Worm (Caenorhabditis elegans): ENCODE measurements around the gene dsh-2.
A peak's percentile ranks its signal among the peaks of the same experiment; 100 is the strongest.

dsh-2 gene

DNA sequence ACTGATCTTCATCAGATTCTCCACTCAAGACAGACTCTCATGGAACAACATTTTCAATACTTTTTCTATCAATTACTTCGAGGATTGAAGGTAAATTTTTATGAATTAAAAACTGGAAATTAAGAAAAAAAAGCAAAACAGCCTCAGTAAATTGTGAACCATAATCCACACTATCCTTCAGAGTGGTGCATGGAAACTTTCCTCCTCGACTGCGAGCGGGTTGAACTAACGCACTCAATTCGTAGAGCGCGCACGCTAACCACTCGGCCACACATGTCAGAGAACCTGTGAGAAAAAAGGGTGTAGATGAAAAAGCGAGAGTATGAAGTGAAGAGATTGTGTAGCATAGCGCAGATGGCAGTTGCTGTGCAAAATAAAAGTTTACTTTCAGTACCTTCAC lies 24.0 kb upstream of the dsh-2 start:
- TF ChIP-seq scrt-1 (GFP tag; IDR thresholded peaks at IDR 0.05) (peak; percentile 99), pes-1 (GFP tag; IDR thresholded peaks at IDR 0.05) (peak; percentile 98), ama-1 (optimal IDR thresholded peaks at IDR 0.05) (no peak), sea-1 (GFP tag; conservative IDR thresholded peaks at IDR 0.05) (peak; percentile 97), hnd-1 (tag; optimal IDR thresholded peaks at IDR 0.05) (peak; percentile 92), ceh-36 (tag; optimal IDR thresholded peaks at IDR 0.05) (peak; percentile 97), B0310.2 (tag; optimal IDR thresholded peaks at IDR 0.05) (peak; percentile 98), aly-1 (tag; optimal IDR thresholded peaks at IDR 0.05) (peak; percentile 99), hmbx-1 (tag; optimal IDR thresholded peaks at IDR 0.05) (peak; percentile 89), flt-1 (GFP tag; IDR thresholded peaks at IDR 0.05) (no peak; the same call in none of the 2 replicates), tbx-11 (GFP tag; IDR thresholded peaks at IDR 0.05) (peak; percentile 98), tbx-37 (GFP tag; conservative IDR thresholded peaks at IDR 0.05) (peak; percentile 96), hmg-4 (GFP tag; optimal IDR thresholded peaks at IDR 0.05) (peak; percentile 99), tra-4 (tag; optimal IDR thresholded peaks at IDR 0.05) (peak; percentile 82), F13C5.2 (tag; optimal IDR thresholded peaks at IDR 0.05) (peak; percentile 97), ets-7 (tag; optimal IDR thresholded peaks at IDR 0.05) (peak; percentile 95), ceh-13 (GFP tag; optimal IDR thresholded peaks at IDR 0.05) (peak; percentile 98)

DNA sequence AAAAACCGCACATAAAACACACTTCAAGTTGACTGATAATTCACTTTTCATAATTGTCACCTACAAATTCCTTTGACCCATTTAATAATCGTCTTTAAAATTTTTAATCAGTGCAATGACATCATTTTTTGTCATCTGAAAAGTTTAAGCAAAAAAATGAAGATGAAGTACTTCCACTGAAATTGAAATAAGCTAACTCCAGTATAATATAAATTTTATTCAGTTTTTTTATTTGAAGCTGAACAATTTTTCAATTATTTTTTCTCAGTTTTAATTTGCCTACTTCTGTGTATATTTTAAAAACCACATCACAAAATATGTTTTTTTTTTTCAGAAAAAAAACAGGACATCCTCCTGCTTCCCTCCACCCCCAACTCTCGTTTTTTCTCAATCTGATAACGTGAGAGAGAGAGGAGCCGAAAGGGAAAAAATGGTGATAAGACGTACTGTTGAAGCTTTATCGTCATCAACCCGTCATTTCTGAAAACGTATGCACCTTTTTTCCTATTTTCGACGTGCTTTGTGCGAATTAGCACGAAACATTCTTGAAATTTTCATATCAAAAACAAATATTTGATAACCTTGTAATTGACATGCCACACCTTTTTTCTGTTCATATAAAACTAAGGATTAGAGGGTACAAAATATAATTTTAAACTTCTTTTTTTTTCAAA lies 22.9 kb upstream of the dsh-2 start, which contains the start of the genes C04G6.11 and mpk-2:
Gene C04G6.11 (minus strand): TSS at position 51 of the 674 bp plus-strand sequence.
Gene mpk-2 (plus strand): TSS at position 335 of the 674 bp plus-strand sequence.
- no peak for TF ChIP-seq tbx-37 (GFP tag; conservative IDR thresholded peaks at IDR 0.05)
- no peak for TF ChIP-seq F13C5.2 (tag; optimal IDR thresholded peaks at IDR 0.05)
- TF ChIP-seq tbx-11 (GFP tag; IDR thresholded peaks at IDR 0.05) = no peak
- no peak for TF ChIP-seq pes-1 (GFP tag; IDR thresholded peaks at IDR 0.05)
- no peak for TF ChIP-seq ets-7 (tag; optimal IDR thresholded peaks at IDR 0.05)
- TF ChIP-seq hmg-4 (GFP tag; optimal IDR thresholded peaks at IDR 0.05) = no peak
- TF ChIP-seq flt-1 (GFP tag; IDR thresholded peaks at IDR 0.05) = no peak
- no peak for TF ChIP-seq ceh-36 (tag; optimal IDR thresholded peaks at IDR 0.05)
- TF ChIP-seq sea-1 (GFP tag; conservative IDR thresholded peaks at IDR 0.05) = no peak
- no peak for TF ChIP-seq tra-4 (tag; optimal IDR thresholded peaks at IDR 0.05)
- TF ChIP-seq ama-1 (optimal IDR thresholded peaks at IDR 0.05) = no peak
- no peak for TF ChIP-seq scrt-1 (GFP tag; IDR thresholded peaks at IDR 0.05)
- no peak for TF ChIP-seq aly-1 (tag; optimal IDR thresholded peaks at IDR 0.05)

DNA sequence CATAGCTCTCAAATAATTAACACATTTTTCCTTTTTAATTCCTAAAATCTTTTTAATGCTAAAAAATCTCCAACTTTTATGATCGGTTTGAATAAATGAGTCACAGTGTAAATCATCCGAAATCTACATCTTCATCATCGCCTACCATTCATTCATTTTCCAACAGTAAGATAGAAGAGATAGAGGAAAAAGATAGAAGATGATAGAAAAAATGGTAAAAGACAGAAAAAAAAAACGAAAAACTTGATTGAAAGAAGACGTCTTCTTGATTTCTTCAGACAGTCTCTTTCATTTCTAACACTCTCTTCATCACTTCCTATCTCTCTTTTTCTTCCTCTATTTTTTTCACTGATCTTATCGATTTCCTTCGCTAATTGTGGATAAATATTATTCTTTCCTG lies 22.2 kb upstream of the dsh-2 start:
- no peak for TF ChIP-seq tbx-11 (GFP tag; IDR thresholded peaks at IDR 0.05)
- no peak for TF ChIP-seq ets-7 (tag; optimal IDR thresholded peaks at IDR 0.05)
- TF ChIP-seq tbx-37 (GFP tag; conservative IDR thresholded peaks at IDR 0.05) = no peak
- no peak for TF ChIP-seq ceh-36 (tag; optimal IDR thresholded peaks at IDR 0.05)
- TF ChIP-seq hmg-4 (GFP tag; optimal IDR thresholded peaks at IDR 0.05) = no peak
- TF ChIP-seq F13C5.2 (tag; optimal IDR thresholded peaks at IDR 0.05) = no peak
- no peak for TF ChIP-seq sea-1 (GFP tag; conservative IDR thresholded peaks at IDR 0.05)
- TF ChIP-seq ama-1 (optimal IDR thresholded peaks at IDR 0.05) = no peak
- TF ChIP-seq tra-4 (tag; optimal IDR thresholded peaks at IDR 0.05) = no peak
- TF ChIP-seq B0310.2 (tag; optimal IDR thresholded peaks at IDR 0.05) = no peak
- TF ChIP-seq flt-1 (GFP tag; IDR thresholded peaks at IDR 0.05) = no peak
- no peak for TF ChIP-seq pes-1 (GFP tag; IDR thresholded peaks at IDR 0.05)
- no peak for TF ChIP-seq scrt-1 (GFP tag; IDR thresholded peaks at IDR 0.05)
- no peak for TF ChIP-seq aly-1 (tag; optimal IDR thresholded peaks at IDR 0.05)
- no peak for TF ChIP-seq ceh-13 (GFP tag; optimal IDR thresholded peaks at IDR 0.05)
- no peak for TF ChIP-seq hnd-1 (tag; optimal IDR thresholded peaks at IDR 0.05)

DNA sequence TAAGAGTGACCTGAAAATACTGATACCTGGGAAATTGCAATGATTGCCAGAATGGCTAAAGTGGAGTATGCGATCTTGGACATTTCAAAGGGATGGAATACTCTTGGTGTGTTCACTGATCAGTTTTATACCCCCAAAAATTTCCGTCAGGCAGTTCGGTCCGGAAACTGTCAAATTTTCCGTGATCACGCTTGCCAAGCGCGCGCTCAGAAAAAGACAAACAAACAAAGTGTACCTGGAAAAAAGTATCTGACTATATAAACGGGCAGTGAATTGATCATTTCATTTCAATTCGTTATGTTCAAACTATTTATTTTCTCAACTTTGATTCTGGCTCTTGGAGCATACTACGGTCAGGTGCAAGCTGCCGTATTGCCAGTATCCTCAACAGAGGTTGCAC lies 20.7 kb upstream of the dsh-2 start, which contains the start of the genes idpb-3 and idpb-1:
Gene idpb-3 (minus strand): TSS at position 101 of the 400 bp plus-strand sequence.
Gene idpb-1 (plus strand): TSS at position 284 of the 400 bp plus-strand sequence.
- TF ChIP-seq tbx-37 (GFP tag; conservative IDR thresholded peaks at IDR 0.05) = no peak
- no peak for TF ChIP-seq ceh-13 (GFP tag; optimal IDR thresholded peaks at IDR 0.05)
- no peak for TF ChIP-seq hmbx-1 (tag; optimal IDR thresholded peaks at IDR 0.05)
- no peak for TF ChIP-seq ama-1 (optimal IDR thresholded peaks at IDR 0.05)
- no peak for TF ChIP-seq sea-1 (GFP tag; conservative IDR thresholded peaks at IDR 0.05)
- TF ChIP-seq B0310.2 (tag; optimal IDR thresholded peaks at IDR 0.05) = no peak
- no peak for TF ChIP-seq tbx-11 (GFP tag; IDR thresholded peaks at IDR 0.05)
- no peak for TF ChIP-seq F13C5.2 (tag; optimal IDR thresholded peaks at IDR 0.05)
- no peak for TF ChIP-seq flt-1 (GFP tag; IDR thresholded peaks at IDR 0.05)
- no peak for TF ChIP-seq pes-1 (GFP tag; IDR thresholded peaks at IDR 0.05)
- no peak for TF ChIP-seq aly-1 (tag; optimal IDR thresholded peaks at IDR 0.05)
- no peak for TF ChIP-seq tra-4 (tag; optimal IDR thresholded peaks at IDR 0.05)
- no peak for TF ChIP-seq scrt-1 (GFP tag; IDR thresholded peaks at IDR 0.05)
- no peak for TF ChIP-seq hmg-4 (GFP tag; optimal IDR thresholded peaks at IDR 0.05)

DNA sequence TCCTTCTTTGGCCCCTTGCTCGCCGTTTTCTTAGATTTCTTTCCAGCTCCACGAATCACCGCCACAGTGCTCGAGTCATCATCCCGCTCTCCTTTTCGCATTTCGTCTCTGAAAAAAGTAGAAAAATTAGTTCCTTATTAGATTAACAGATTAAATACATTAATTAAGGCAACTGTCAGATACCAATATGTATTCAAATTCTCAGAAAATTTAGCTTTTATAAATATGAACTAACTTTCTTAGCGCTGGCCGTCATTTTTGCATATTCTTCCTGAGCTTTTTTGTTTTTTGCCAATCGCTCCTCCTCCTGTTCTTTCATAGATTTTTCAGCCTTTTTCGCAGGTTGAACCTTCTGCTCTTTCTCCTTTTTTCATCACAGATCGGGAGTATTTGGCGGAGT lies 18.7 kb upstream of the dsh-2 start, which contains the start of gene C04G6.6:
Gene C04G6.6 (minus strand): TSS at position 101 of the 400 bp plus-strand sequence.
- no peak for TF ChIP-seq scrt-1 (GFP tag; IDR thresholded peaks at IDR 0.05)
- no peak for TF ChIP-seq hnd-1 (tag; optimal IDR thresholded peaks at IDR 0.05)
- TF ChIP-seq tbx-37 (GFP tag; conservative IDR thresholded peaks at IDR 0.05) = no peak
- TF ChIP-seq hmg-4 (GFP tag; optimal IDR thresholded peaks at IDR 0.05) = no peak
- TF ChIP-seq hmbx-1 (tag; optimal IDR thresholded peaks at IDR 0.05) = no peak
- TF ChIP-seq ceh-13 (GFP tag; optimal IDR thresholded peaks at IDR 0.05) = no peak

DNA sequence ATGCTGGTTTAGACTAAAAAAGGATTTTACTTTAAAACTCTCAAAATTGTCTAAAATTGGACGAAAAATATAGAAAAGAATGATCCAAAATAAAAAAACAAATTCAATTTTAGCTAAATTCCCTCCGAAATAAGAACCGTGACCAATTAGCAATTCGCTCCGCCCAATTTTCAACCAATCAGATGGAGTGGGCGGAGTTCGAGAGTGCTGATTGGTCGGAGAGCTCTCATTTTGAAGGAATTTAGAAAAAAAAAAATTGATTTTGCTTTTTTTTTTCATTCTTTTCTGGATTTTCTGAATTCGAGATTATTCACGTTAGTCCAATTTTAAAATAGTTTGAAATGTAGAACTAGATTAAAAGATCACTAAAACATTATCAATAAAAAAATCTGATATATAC lies 18.1 kb upstream of the dsh-2 start:
- no peak for TF ChIP-seq hnd-1 (tag; optimal IDR thresholded peaks at IDR 0.05)
- TF ChIP-seq hmbx-1 (tag; optimal IDR thresholded peaks at IDR 0.05) = no peak
- no peak for TF ChIP-seq scrt-1 (GFP tag; IDR thresholded peaks at IDR 0.05)
- no peak for TF ChIP-seq tbx-37 (GFP tag; conservative IDR thresholded peaks at IDR 0.05)
- no peak for TF ChIP-seq tbx-11 (GFP tag; IDR thresholded peaks at IDR 0.05)
- TF ChIP-seq ets-7 (tag; optimal IDR thresholded peaks at IDR 0.05) = no peak
- TF ChIP-seq tra-4 (tag; optimal IDR thresholded peaks at IDR 0.05) = no peak
- TF ChIP-seq sea-1 (GFP tag; conservative IDR thresholded peaks at IDR 0.05) = no peak
- TF ChIP-seq ama-1 (optimal IDR thresholded peaks at IDR 0.05) = no peak
- no peak for TF ChIP-seq pes-1 (GFP tag; IDR thresholded peaks at IDR 0.05)

DNA sequence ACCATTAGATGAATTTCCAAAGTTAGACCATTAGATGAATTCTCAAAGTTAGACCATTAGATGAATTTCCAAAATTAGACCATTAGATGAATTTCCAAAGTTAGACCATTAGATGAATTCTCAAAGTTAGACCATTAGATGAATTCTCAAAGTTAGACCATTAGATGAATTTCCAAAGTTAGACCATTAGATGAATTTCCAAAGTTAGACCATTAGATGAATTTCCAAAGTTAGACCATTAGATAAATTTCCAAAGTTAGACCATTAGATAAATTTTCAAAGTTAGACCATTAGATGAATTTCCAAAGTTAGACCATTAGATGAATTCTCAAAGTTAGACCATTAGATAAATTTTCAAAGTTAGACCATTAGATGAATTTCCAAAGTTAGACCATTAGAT lies 16.5 kb upstream of the dsh-2 start:
- TF ChIP-seq scrt-1 (GFP tag; IDR thresholded peaks at IDR 0.05) (peak; percentile 81), tbx-37 (GFP tag; conservative IDR thresholded peaks at IDR 0.05) (peak; percentile 90), tbx-11 (GFP tag; IDR thresholded peaks at IDR 0.05) (peak; percentile 99), sea-1 (GFP tag; conservative IDR thresholded peaks at IDR 0.05) (peak; percentile 89)
